Fruit fly (Drosophila melanogaster) whole organism, embryonic: Measurements from ENCODE around the gene dysf.

Source experiments
- Adf1 ChIP-seq: fragments of 200-800 bp; sonication (Bioruptor generic); IDR thresholded peaks from 2 replicates; pipeline ENCODE4 v1.3.6; 2022; ENCODE audit warnings: missing biosample characterization, missing genetic modification characterization
- C15 ChIP-seq: fragments of 200-800 bp; sonication (Bioruptor generic); IDR thresholded peaks from 3 replicates; pipeline ENCODE4 v1.3.6; 2022; ENCODE audit warnings: missing biosample characterization, missing genetic modification characterization
- CG10321 ChIP-seq: fragments of 200-800 bp; sonication (Bioruptor generic); IDR thresholded peaks from 2 replicates; pipeline ENCODE4 v1.3.6; 2022; ENCODE audit warnings: missing biosample characterization, missing genetic modification characterization
- CG11504 ChIP-seq: fragments of 200-800 bp; sonication (Bioruptor generic); optimal IDR thresholded peaks from 3 replicates; lab custom pipeline; 2019; ENCODE audit warnings: missing biosample characterization, mild to moderate bottlenecking, missing genetic modification characterization, moderate library complexity
- CG12391 ChIP-seq: fragments of 200-800 bp; sonication (Bioruptor generic); optimal IDR thresholded peaks from 3 replicates; lab custom pipeline; 2018; ENCODE audit warnings: missing biosample characterization, mild to moderate bottlenecking, missing genetic modification characterization, moderate library complexity
- CG15011 ChIP-seq: fragments of 200-800 bp; sonication (Bioruptor generic); optimal IDR thresholded peaks from 3 replicates; lab custom pipeline; 2018; ENCODE audit warnings: missing biosample characterization, mild to moderate bottlenecking, missing genetic modification characterization
- CG15514 ChIP-seq: fragments of 200-800 bp; sonication (Bioruptor generic); optimal IDR thresholded peaks from 3 replicates; lab custom pipeline; 2017; ENCODE audit warnings: missing biosample characterization, missing genetic modification characterization, mild to moderate bottlenecking, moderate library complexity, missing genetic modification reagents
- CG15601 ChIP-seq: fragments of 200-800 bp; sonication (Bioruptor generic); optimal IDR thresholded peaks from 3 replicates; lab custom pipeline; 2019; ENCODE audit warnings: missing biosample characterization, mild to moderate bottlenecking, missing genetic modification characterization, moderate library complexity
- CG17612 ChIP-seq: fragments of 200-800 bp; sonication (Bioruptor generic); IDR thresholded peaks from 2 replicates; pipeline ENCODE4 v1.3.6; 2022; ENCODE audit warnings: missing biosample characterization, missing genetic modification characterization
- CG2199 ChIP-seq: fragments of 200-800 bp; sonication (Bioruptor generic); IDR thresholded peaks from 3 replicates; pipeline ENCODE4 v1.3.6; 2022; ENCODE audit warnings: missing biosample characterization, missing genetic modification characterization
- CG31224 ChIP-seq: fragments of 200-800 bp; sonication (Bioruptor generic); IDR thresholded peaks from 2 replicates; pipeline ENCODE4 v1.3.6; 2022; ENCODE audit warnings: missing biosample characterization, missing genetic modification characterization
- CG32767 ChIP-seq: fragments of 200-800 bp; sonication (Bioruptor generic); IDR thresholded peaks from 2 replicates; pipeline ENCODE4 v1.3.6; 2022; ENCODE audit warnings: missing biosample characterization, missing genetic modification characterization
- CG32772 ChIP-seq: fragments of 200-800 bp; sonication (Bioruptor generic); IDR thresholded peaks from 2 replicates; pipeline ENCODE4 v1.3.6; 2022; ENCODE audit warnings: missing biosample characterization, missing genetic modification characterization
- CG33557 ChIP-seq: fragments of 200-800 bp; sonication (Bioruptor generic); optimal IDR thresholded peaks from 2 replicates; lab custom pipeline; 2019; ENCODE audit warnings: missing biosample characterization, mild to moderate bottlenecking, missing genetic modification characterization, moderate library complexity
- CG4282 ChIP-seq: fragments of 200-800 bp; sonication (Bioruptor generic); optimal IDR thresholded peaks from 2 replicates; lab custom pipeline; 2016; ENCODE audit warnings: missing biosample characterization, missing genetic modification characterization
- CG8290 ChIP-seq, 3 experiments: fragments of 200-800 bp; sonication (Bioruptor generic); optimal IDR thresholded peaks; 2 replicates each; lab custom pipeline; 2016 to 2019; ENCODE audit warnings: missing biosample characterization in 3 of 3, missing genetic modification characterization in 3 of 3, mild to moderate bottlenecking in 2 of 3, moderate library complexity in 1 of 3
- CG9932 ChIP-seq: fragments of 200-800 bp; sonication (Bioruptor generic); IDR thresholded peaks from 2 replicates; pipeline ENCODE4 v1.3.6; 2022; ENCODE audit warnings: missing biosample characterization, missing genetic modification characterization
- CoRest ChIP-seq: fragments of 200-800 bp; sonication (Bioruptor generic); optimal IDR thresholded peaks from 3 replicates; lab custom pipeline; 2018; ENCODE audit warnings: missing biosample characterization, mild to moderate bottlenecking, missing genetic modification characterization, moderate library complexity
- D19A ChIP-seq: fragments of 200-800 bp; optimal IDR thresholded peaks from 3 replicates; lab custom pipeline; 2019; ENCODE audit warnings: missing biosample characterization, mild to moderate bottlenecking, missing genetic modification characterization, moderate library complexity
- Dek ChIP-seq: fragments of 200-800 bp; sonication (Bioruptor generic); optimal IDR thresholded peaks from 3 replicates; lab custom pipeline; 2019; ENCODE audit warnings: missing biosample characterization, mild to moderate bottlenecking, missing genetic modification characterization, moderate library complexity
- Dp ChIP-seq: fragments of 200-800 bp; sonication (Bioruptor generic); optimal IDR thresholded peaks from 2 replicates; lab custom pipeline; 2018; ENCODE audit warnings: missing biosample characterization, mild to moderate bottlenecking, missing genetic modification characterization, moderate library complexity
- E2f2 ChIP-seq: fragments of 200-800 bp; sonication (Bioruptor generic); IDR thresholded peaks from 2 replicates; pipeline ENCODE4 v1.3.6; 2022; ENCODE audit warnings: missing biosample characterization, missing genetic modification characterization
- Eip74EF ChIP-seq, 2 experiments: fragments of 200-800 bp in 1 of 2; fragments of >200 bp in 1 of 2; sonication (Bioruptor generic) in 1 of 2; optimal IDR thresholded peaks; 2 replicates each; lab custom pipeline; 2017 to 2019; ENCODE audit warnings: missing biosample characterization in 2 of 2, missing genetic modification characterization in 2 of 2, mild to moderate bottlenecking in 1 of 2, moderate library complexity in 1 of 2
- Ets97D ChIP-seq: fragments of 200-800 bp; sonication (Bioruptor generic); optimal IDR thresholded peaks from 3 replicates; lab custom pipeline; 2016; ENCODE audit warnings: missing biosample characterization, missing genetic modification characterization
- HmgZ ChIP-seq: fragments of 200-800 bp; sonication (Bioruptor generic); optimal IDR thresholded peaks from 2 replicates; lab custom pipeline; 2018; ENCODE audit warnings: missing biosample characterization, mild to moderate bottlenecking, missing genetic modification characterization
- Hr39 ChIP-seq: fragments of >200 bp; optimal IDR thresholded peaks from 2 replicates; lab custom pipeline; 2017
- Lhr ChIP-seq: fragments of 200-800 bp; sonication (Bioruptor generic); optimal IDR thresholded peaks from 3 replicates; lab custom pipeline; 2017; ENCODE audit warnings: mild to moderate bottlenecking, missing biosample characterization, missing genetic modification reagents, missing genetic modification characterization
- Mad ChIP-seq: fragments of 200-800 bp; sonication (Bioruptor generic); optimal IDR thresholded peaks from 2 replicates; lab custom pipeline; 2016; ENCODE audit warnings: missing biosample characterization, missing genetic modification characterization
- Nf-YC ChIP-seq: fragments of 200-800 bp; optimal IDR thresholded peaks from 3 replicates; lab custom pipeline; 2019; ENCODE audit warnings: missing biosample characterization, mild to moderate bottlenecking, missing genetic modification characterization, moderate library complexity
- Poxn ChIP-seq: fragments of 200-800 bp; sonication (Bioruptor generic); IDR thresholded peaks from 2 replicates; pipeline ENCODE4 v1.3.6; 2022; ENCODE audit warnings: missing biosample characterization, missing genetic modification characterization
- Usf ChIP-seq: fragments of 200-800 bp; sonication (Bioruptor generic); optimal IDR thresholded peaks from 2 replicates; lab custom pipeline; 2017; ENCODE audit warnings: missing genotype, missing biosample characterization, missing genetic modification characterization
- az2 ChIP-seq: fragments of 200-800 bp; sonication (Bioruptor generic); optimal IDR thresholded peaks from 3 replicates; lab custom pipeline; 2016; ENCODE audit warnings: missing biosample characterization, missing genetic modification characterization
- dan ChIP-seq: fragments of 200-800 bp; sonication (Bioruptor generic); IDR thresholded peaks from 2 replicates; pipeline ENCODE4 v1.3.6; 2022; ENCODE audit warnings: missing biosample characterization, missing genetic modification characterization
- gfzf ChIP-seq: fragments of 200-800 bp; sonication (Bioruptor generic); optimal IDR thresholded peaks from 2 replicates; lab custom pipeline; 2016; ENCODE audit warnings: missing biosample characterization, mild to moderate bottlenecking, missing genetic modification characterization, moderate library complexity
- hkb ChIP-seq, 2 experiments: fragments of 200-800 bp in 1 of 2; fragments of >200 bp in 1 of 2; sonication (Bioruptor generic) in 1 of 2; IDR thresholded peaks in 1 of 2; optimal IDR thresholded peaks in 1 of 2; 2 replicates each; pipeline versions ENCODE4 v1.3.6 to Lab custom; 2017 to 2022; ENCODE audit warnings: missing biosample characterization in 1 of 2, missing genetic modification characterization in 1 of 2
- jumu ChIP-seq: fragments of 200-800 bp; sonication (Bioruptor generic); optimal IDR thresholded peaks from 3 replicates; lab custom pipeline; 2016; ENCODE audit warnings: missing biosample characterization, missing genetic modification characterization
- knrl ChIP-seq: fragments of 200-800 bp; sonication (Bioruptor generic); IDR thresholded peaks from 3 replicates; pipeline ENCODE4 v1.3.6; 2022; ENCODE audit warnings: missing biosample characterization, missing genetic modification characterization; ENCODE audit not compliant: partially characterized antibody
- nerfin-1 ChIP-seq: fragments of 200-800 bp; sonication (Bioruptor generic); optimal IDR thresholded peaks from 3 replicates; lab custom pipeline; 2019; ENCODE audit warnings: missing biosample characterization, mild to moderate bottlenecking, missing genetic modification characterization, moderate library complexity
- nmo ChIP-seq: fragments of 200-800 bp; sonication (Bioruptor generic); optimal IDR thresholded peaks from 2 replicates; lab custom pipeline; 2018; ENCODE audit warnings: missing biosample characterization, mild to moderate bottlenecking, missing genetic modification characterization, moderate library complexity
- pita ChIP-seq: fragments of 200-800 bp; sonication (Bioruptor generic); optimal IDR thresholded peaks from 2 replicates; lab custom pipeline; 2017; ENCODE audit warnings: missing biosample characterization, mild to moderate bottlenecking, missing genetic modification characterization
- row ChIP-seq: fragments of 200-800 bp; sonication (Bioruptor generic); IDR thresholded peaks from 3 replicates; pipeline ENCODE4 v1.3.6; 2022; ENCODE audit warnings: missing biosample characterization, missing genetic modification characterization
- salm ChIP-seq: fragments of 200-800 bp; sonication (Bioruptor generic); optimal IDR thresholded peaks from 2 replicates; lab custom pipeline; 2018; ENCODE audit warnings: missing biosample characterization, mild to moderate bottlenecking, missing genetic modification characterization
- scrt ChIP-seq: fragments of 200-800 bp; sonication (Bioruptor generic); optimal IDR thresholded peaks from 2 replicates; lab custom pipeline; 2018; ENCODE audit warnings: missing biosample characterization, mild to moderate bottlenecking, missing genetic modification characterization, moderate library complexity
- sd ChIP-seq: fragments of 200-800 bp; sonication (Bioruptor generic); optimal IDR thresholded peaks from 3 replicates; lab custom pipeline; 2018; ENCODE audit warnings: missing biosample characterization, mild to moderate bottlenecking, missing genetic modification characterization, moderate library complexity
- seq ChIP-seq: fragments of 200-800 bp; sonication (Bioruptor generic); IDR thresholded peaks from 2 replicates; pipeline ENCODE4 v1.3.6; 2022; ENCODE audit warnings: missing biosample characterization, missing genetic modification characterization
- slou ChIP-seq: fragments of 200-800 bp; sonication (Bioruptor generic); optimal IDR thresholded peaks from 3 replicates; lab custom pipeline; 2016; ENCODE audit warnings: missing biosample characterization, missing genetic modification characterization
- tin ChIP-seq: fragments of 200-800 bp; sonication (Bioruptor generic); optimal IDR thresholded peaks from 3 replicates; lab custom pipeline; 2016; ENCODE audit warnings: missing biosample characterization, missing genetic modification characterization
- z ChIP-seq: fragments of 200-800 bp; sonication (Bioruptor generic); IDR thresholded peaks from 3 replicates; pipeline ENCODE4 v1.3.6; 2022; ENCODE audit warnings: missing biosample characterization, missing genetic modification characterization
- zfh2 ChIP-seq: fragments of 200-800 bp; sonication (Bioruptor generic); optimal IDR thresholded peaks from 2 replicates; lab custom pipeline; 2016; ENCODE audit warnings: missing biosample characterization, missing genetic modification characterization

dysf gene

dm6 chr3R:26104302-26105140 lies 6.0 kb upstream of the dysf start (continued):
- TF ChIP-seq Usf (GFP tag; lab: Kevin White, UChicago) (no peak), D19A (tag; lab: Kevin White, UChicago) (peak; percentile 82), hkb (optimal IDR thresholded peaks at IDR 0.05; lab: Kevin White, UChicago) (no peak), hkb (GFP tag; IDR thresholded peaks at IDR 0.05; lab: Robert Waterston, UW) (no peak), zfh2 (GFP tag; lab: Kevin White, UChicago) (no peak), Dek (tag; lab: Kevin White, UChicago) (peak; percentile 56), pita (no peak), gfzf (no peak), Hr39 (lab: Kevin White, UChicago) (no peak), CG2199 (GFP tag; lab: Robert Waterston, UW) (no peak), CG12391 (no peak), seq (no peak), z (GFP tag; lab: Robert Waterston, UW) (no peak), CG10321 (GFP tag; lab: Robert Waterston, UW) (no peak), CG32772 (GFP tag; lab: Robert Waterston, UW) (no peak), scrt (GFP tag; lab: Kevin White, UChicago) (peak; percentile 23), dan (no peak), Mad (GFP tag; lab: Kevin White, UChicago) (no peak), CG31224 (GFP tag; lab: Robert Waterston, UW) (0 out of 2 replicates have a peak, but pooled peaks have one; percentile 16), nerfin-1 (no peak), CG32767 (GFP tag; lab: Robert Waterston, UW) (no peak), CG15011 (no peak), az2 (no peak)

- TF ChIP-seq jumu (GFP tag; lab: Kevin White, UChicago) (no peak), sd (tag; lab: Kevin White, UChicago) (peak; percentile 94), gfzf (peak; percentile 3), salm (tag; lab: Kevin White, UChicago) (no peak), tin (GFP tag; lab: Kevin White, UChicago) (no peak), CG17612 (GFP tag; lab: Robert Waterston, UW) (no peak), Dek (tag; lab: Kevin White, UChicago) (peak; percentile 13), Nf-YC (tag; lab: Kevin White, UChicago) (peak; percentile 34), row (no peak), Dp (GFP tag; lab: Kevin White, UChicago) (peak; percentile 100), E2f2 (GFP tag; lab: Robert Waterston, UW) (peak; percentile 100), Eip74EF (GFP tag; optimal IDR thresholded peaks at IDR 0.05; lab: Kevin White, UChicago) (peak in 1 of 2 experiments; percentile 56), Lhr (GFP tag; lab: Kevin White, UChicago) (peak; percentile 30), nmo (GFP tag; lab: Kevin White, UChicago) (peak; percentile 6), CG8290 (GFP tag; optimal IDR thresholded peaks at IDR 0.05; lab: Kevin White, UChicago) (no peak), CG8290 (tag; optimal IDR thresholded peaks at IDR 0.05; lab: Kevin White, UChicago) (peak in 1 of 2 experiments; percentile 17), knrl (peak; percentile 42; the same call in 1 of the 3 replicates), CG15601 (tag; lab: Kevin White, UChicago) (peak; percentile 38), CoRest (tag; lab: Kevin White, UChicago) (peak; percentile 35), Ets97D (peak; percentile 12), slou (GFP tag; lab: Kevin White, UChicago) (no peak), CG33557 (GFP tag; lab: Kevin White, UChicago) (no peak), HmgZ (peak; percentile 62), Adf1 (peak; percentile 68), CG11504 (tag; lab: Kevin White, UChicago) (peak; percentile 65), CG9932 (no peak), Poxn (GFP tag; lab: Robert Waterston, UW) (no peak), CG4282 (GFP tag; lab: Kevin White, UChicago) (no peak), C15 (GFP tag; lab: Robert Waterston, UW) (no peak), CG15514 (GFP tag; lab: Kevin White, UChicago) (peak; percentile 3)
Observed at dm6 chr3R:26103440-26103839, 4.9 kb upstream of the dysf start.
